Fruit fly (Drosophila melanogaster) whole organism, prepupa: ENCODE measurements around the gene CG8034.

ENCODE experiments used
- CG10631 ChIP-seq: fragments of 200-800 bp; sonication (Bioruptor generic); optimal IDR thresholded peaks from 2 replicates; lab custom pipeline; 2016; ENCODE audit warnings: missing biosample characterization, missing genetic modification characterization
- CG10669 ChIP-seq: fragments of 200-800 bp; sonication (Bioruptor generic); optimal IDR thresholded peaks from 3 replicates; lab custom pipeline; 2018; ENCODE audit warnings: missing biosample characterization, mild to moderate bottlenecking, missing genetic modification characterization, moderate library complexity
- CG11294 ChIP-seq: fragments of 200-800 bp; sonication (Bioruptor generic); IDR thresholded peaks from 2 replicates; pipeline ENCODE4 v1.3.6; 2022; ENCODE audit warnings: missing biosample characterization, missing genetic modification characterization
- CG11762 ChIP-seq: fragments of 200-800 bp; sonication (Bioruptor generic); optimal IDR thresholded peaks from 3 replicates; lab custom pipeline; 2016; ENCODE audit warnings: missing biosample characterization, missing genetic modification characterization; ENCODE audit not compliant: insufficient read depth
- CG11902 ChIP-seq: fragments of 200-800 bp; sonication (Bioruptor generic); optimal IDR thresholded peaks from 3 replicates; lab custom pipeline; 2016; ENCODE audit warnings: missing biosample characterization, missing genetic modification characterization
- CG1621 ChIP-seq: fragments of 200-800 bp; sonication (Bioruptor generic); optimal IDR thresholded peaks from 3 replicates; lab custom pipeline; 2018; ENCODE audit warnings: missing biosample characterization, mild to moderate bottlenecking, missing genetic modification characterization
- CG16779 ChIP-seq: fragments of 200-800 bp; sonication (Bioruptor generic); optimal IDR thresholded peaks from 3 replicates; lab custom pipeline; 2017; ENCODE audit warnings: missing biosample characterization, mild to moderate bottlenecking, missing genetic modification characterization
- CG32006 ChIP-seq: fragments of 200-800 bp; sonication (Bioruptor generic); optimal IDR thresholded peaks from 3 replicates; lab custom pipeline; 2017; ENCODE audit warnings: missing biosample characterization, mild to moderate bottlenecking, missing genetic modification characterization
- CG3919 ChIP-seq: fragments of 200-800 bp; sonication (Bioruptor generic); optimal IDR thresholded peaks from 3 replicates; lab custom pipeline; 2016; ENCODE audit warnings: missing biosample characterization, missing genetic modification characterization
- CG6276 ChIP-seq: fragments of 200-800 bp; sonication (Bioruptor generic); optimal IDR thresholded peaks from 2 replicates; lab custom pipeline; 2017; ENCODE audit warnings: missing biosample characterization, mild to moderate bottlenecking, missing genetic modification characterization
- CG6808 ChIP-seq: fragments of 200-800 bp; sonication (Bioruptor generic); optimal IDR thresholded peaks from 3 replicates; lab custom pipeline; 2017; ENCODE audit warnings: missing biosample characterization, missing genetic modification characterization, mild to moderate bottlenecking, moderate library complexity, missing genetic modification reagents
- CG6854 ChIP-seq: fragments of 200-800 bp; sonication (Bioruptor generic); optimal IDR thresholded peaks from 2 replicates; lab custom pipeline; 2017; ENCODE audit warnings: missing biosample characterization, mild to moderate bottlenecking, missing genetic modification characterization
- CG9139 ChIP-seq: fragments of 200-800 bp; sonication (Bioruptor generic); optimal IDR thresholded peaks from 3 replicates; lab custom pipeline; 2017; ENCODE audit warnings: missing biosample characterization, mild to moderate bottlenecking, missing genetic modification characterization
- Eip78C ChIP-seq: fragments of 200-800 bp; sonication (Bioruptor generic); peaks from one replicate; lab custom pipeline; 2016; ENCODE audit warnings: missing biosample characterization, missing genetic modification characterization
- Eip93F ChIP-seq: fragments of 200-800 bp; sonication (Bioruptor generic); optimal IDR thresholded peaks from 2 replicates; lab custom pipeline; 2016; ENCODE audit warnings: missing biosample characterization, mild to moderate bottlenecking, missing genetic modification characterization
- Ets21C ChIP-seq: fragments of 200-800 bp; sonication (Bioruptor generic); optimal IDR thresholded peaks from 3 replicates; lab custom pipeline; 2016; ENCODE audit warnings: missing biosample characterization, missing genetic modification characterization
- Gug ChIP-seq: fragments of 200-800 bp; sonication (Bioruptor generic); IDR thresholded peaks from 2 replicates; pipeline ENCODE4 v1.3.6; 2022; ENCODE audit warnings: missing biosample characterization, missing genetic modification characterization
- Hr38 ChIP-seq: sonication (Bioruptor generic); optimal IDR thresholded peaks from 2 replicates; lab custom pipeline; 2016; ENCODE audit warnings: missing biosample characterization, missing genetic modification characterization
- Hr39 ChIP-seq: fragments of 200-800 bp; sonication (Bioruptor generic); optimal IDR thresholded peaks from 2 replicates; lab custom pipeline; 2016; ENCODE audit warnings: missing biosample characterization, missing genetic modification characterization
- Lpt ChIP-seq: fragments of 200-800 bp; sonication (Bioruptor generic); optimal IDR thresholded peaks from 3 replicates; lab custom pipeline; 2016; ENCODE audit warnings: missing biosample characterization, missing genetic modification characterization
- Met ChIP-seq: fragments of 200-800 bp; sonication (Bioruptor generic); optimal IDR thresholded peaks from 3 replicates; lab custom pipeline; 2016; ENCODE audit warnings: missing biosample characterization, missing genetic modification characterization
- OdsH ChIP-seq: fragments of 200-800 bp; sonication (Bioruptor generic); optimal IDR thresholded peaks from 3 replicates; lab custom pipeline; 2016; ENCODE audit warnings: missing biosample characterization, missing genetic modification characterization
- Smox ChIP-seq: fragments of 200-800 bp; sonication (Bioruptor generic); optimal IDR thresholded peaks from 3 replicates; lab custom pipeline; 2016; ENCODE audit warnings: missing biosample characterization, missing genetic modification characterization
- Sox102F ChIP-seq: fragments of 200-800 bp; sonication (Bioruptor generic); optimal IDR thresholded peaks from 2 replicates; lab custom pipeline; 2016; ENCODE audit warnings: missing biosample characterization, mild to moderate bottlenecking, missing genetic modification characterization
- Sox15 ChIP-seq: fragments of 200-800 bp; sonication (Bioruptor generic); optimal IDR thresholded peaks from 3 replicates; lab custom pipeline; 2016; ENCODE audit warnings: missing biosample characterization, missing genetic modification characterization
- cyc ChIP-seq: fragments of 200-800 bp; sonication (Bioruptor generic); optimal IDR thresholded peaks from 3 replicates; lab custom pipeline; 2016; ENCODE audit warnings: missing biosample characterization, missing genetic modification characterization
- dsx ChIP-seq: fragments of 200-800 bp; optimal IDR thresholded peaks from 3 replicates; lab custom pipeline; 2019; ENCODE audit warnings: missing biosample characterization, mild to moderate bottlenecking, missing genetic modification characterization, moderate library complexity; ENCODE audit not compliant: poor library complexity, severe bottlenecking
- eg ChIP-seq: fragments of 200-800 bp; sonication (Bioruptor generic); IDR thresholded peaks from 3 replicates; pipeline ENCODE4 v1.3.6; 2022; ENCODE audit warnings: missing biosample characterization, missing genetic modification characterization
- esn ChIP-seq: fragments of 200-800 bp; sonication (Bioruptor generic); optimal IDR thresholded peaks from 2 replicates; lab custom pipeline; 2016; ENCODE audit warnings: missing biosample characterization, mild to moderate bottlenecking, missing genetic modification characterization, moderate library complexity
- fd59A ChIP-seq: fragments of 200-800 bp; sonication (Bioruptor generic); optimal IDR thresholded peaks from 2 replicates; lab custom pipeline; 2017; ENCODE audit warnings: missing biosample characterization, mild to moderate bottlenecking, missing genetic modification characterization, missing genetic modification reagents
- fd85E ChIP-seq: fragments of 200-800 bp; sonication (Bioruptor generic); optimal IDR thresholded peaks from 3 replicates; lab custom pipeline; 2016; ENCODE audit warnings: missing biosample characterization, missing genetic modification characterization
- net ChIP-seq: fragments of 200-800 bp; sonication (Bioruptor generic); optimal IDR thresholded peaks from 3 replicates; lab custom pipeline; 2016; ENCODE audit warnings: missing biosample characterization, missing genetic modification characterization
- salr ChIP-seq, 2 experiments: fragments of 200-800 bp; sonication (Bioruptor generic); optimal IDR thresholded peaks; 3 replicates each; lab custom pipeline; 2016 to 2018; ENCODE audit warnings: missing biosample characterization in 2 of 2, missing genetic modification characterization in 2 of 2, mild to moderate bottlenecking in 1 of 2
- spab ChIP-seq: fragments of 200-800 bp; sonication (Bioruptor generic); optimal IDR thresholded peaks from 2 replicates; lab custom pipeline; 2017; ENCODE audit warnings: missing biosample characterization, mild to moderate bottlenecking, missing genetic modification characterization, missing genetic modification reagents
- svp ChIP-seq: fragments of 200-800 bp; sonication (Bioruptor generic); peaks from one replicate; lab custom pipeline; 2016; ENCODE audit warnings: missing biosample characterization, missing genetic modification characterization
- vri ChIP-seq: fragments of 200-800 bp; sonication (Bioruptor generic); optimal IDR thresholded peaks from 3 replicates; lab custom pipeline; 2016; ENCODE audit warnings: missing biosample characterization, mild to moderate bottlenecking, missing genetic modification characterization

CG8034 gene

dm6 chrX:19297899-19298784, at the start of gene CG8034 (continued):
- TF ChIP-seq Eip93F (GFP tag; lab: Kevin White, UChicago): peak; percentile 93
- peak; percentile 96 for TF ChIP-seq CG16779 (tag; lab: Kevin White, UChicago)
- TF ChIP-seq CG11294 (GFP tag; lab: Robert Waterston, UW): peak; percentile 95
- TF ChIP-seq CG1621 (tag; lab: Kevin White, UChicago): peak; percentile 95
- peak; percentile 95 for TF ChIP-seq CG9139
- peak; percentile 98 for TF ChIP-seq CG10631 (GFP tag; lab: Kevin White, UChicago)
- TF ChIP-seq CG6808 (GFP tag; lab: Kevin White, UChicago): peak; percentile 97
- TF ChIP-seq svp (GFP tag; lab: Kevin White, UChicago): peak; percentile 99
- TF ChIP-seq Sox15 (GFP tag; lab: Kevin White, UChicago): peak; percentile 97
- TF ChIP-seq Ets21C: peak; percentile 96

- TF ChIP-seq CG16779 (tag; lab: Kevin White, UChicago): no peak
- no peak for TF ChIP-seq Hr38 (GFP tag; lab: Kevin White, UChicago)
- TF ChIP-seq net (GFP tag; lab: Kevin White, UChicago): no peak
- TF ChIP-seq, all 60 proteins: peak for 0
Observed at dm6 chrX:19326730-19327129, 28.8 kb upstream of the CG8034 start.

- TF ChIP-seq Eip78C (GFP tag; lab: Kevin White, UChicago) (peak; percentile 59), CG3919 (GFP tag; lab: Kevin White, UChicago) (peak; percentile 7), Met (peak; percentile 24), esn (GFP tag; lab: Kevin White, UChicago) (peak; percentile 9), CG11762 (GFP tag; lab: Kevin White, UChicago) (no peak), CG6276 (GFP tag; lab: Kevin White, UChicago) (no peak), OdsH (GFP tag; lab: Kevin White, UChicago) (no peak), fd85E (GFP tag; lab: Kevin White, UChicago) (no peak), dsx (peak; percentile 58)
Observed at dm6 chrX:19325729-19326473, 27.9 kb upstream of the CG8034 start.

- TF ChIP-seq eg (GFP tag; lab: Robert Waterston, UW) (no peak), esn (GFP tag; lab: Kevin White, UChicago) (peak; percentile 0), cyc (GFP tag; lab: Kevin White, UChicago) (peak; percentile 2), Gug (GFP tag; lab: Robert Waterston, UW) (no peak), Sox102F (GFP tag; lab: Kevin White, UChicago) (no peak), CG6808 (GFP tag; lab: Kevin White, UChicago) (no peak), CG6854 (GFP tag; lab: Kevin White, UChicago) (no peak), vri (GFP tag; lab: Kevin White, UChicago) (no peak), CG6276 (GFP tag; lab: Kevin White, UChicago) (no peak), salr (GFP tag; optimal IDR thresholded peaks at IDR 0.05; lab: Kevin White, UChicago) (no peak), Hr39 (GFP tag; lab: Kevin White, UChicago) (peak; percentile 11), Eip93F (GFP tag; lab: Kevin White, UChicago) (peak; percentile 57), svp (GFP tag; lab: Kevin White, UChicago) (peak; percentile 78), net (GFP tag; lab: Kevin White, UChicago) (no peak), CG10669 (no peak), Smox (peak; percentile 0), fd59A (no peak), Sox15 (GFP tag; lab: Kevin White, UChicago) (no peak), Lpt (GFP tag; lab: Kevin White, UChicago) (no peak), CG11902 (GFP tag; lab: Kevin White, UChicago) (no peak), Eip78C (GFP tag; lab: Kevin White, UChicago) (no peak), CG32006 (no peak), Hr38 (GFP tag; lab: Kevin White, UChicago) (no peak), CG11762 (GFP tag; lab: Kevin White, UChicago) (no peak), CG10631 (GFP tag; lab: Kevin White, UChicago) (no peak), spab (GFP tag; lab: Kevin White, UChicago) (no peak)
Observed at dm6 chrX:19324576-19325353, 26.8 kb upstream of the CG8034 start.
